Worm (Caenorhabditis elegans) whole organism, midembryonic: Measurements from ENCODE around the gene cyp-13A11.

Experiments
- T22C8.4 ChIP-seq: fragments of 200-800 bp; sonication (Bioruptor generic); IDR thresholded peaks from 2 replicates; pipeline ENCODE4 v1.3.6; 2022; ENCODE audit warnings: missing genetic modification characterization, missing compliant biosample characterization
- cog-1 ChIP-seq: sonication (generic microtip); optimal IDR thresholded peaks from 2 replicates; lab custom pipeline; 2016; ENCODE audit warnings: missing genetic modification characterization, missing compliant biosample characterization
- flt-1 ChIP-seq: fragments of 200-800 bp; sonication (Bioruptor generic); IDR thresholded peaks from 2 replicates; pipeline ENCODE4 v1.3.6; 2022; ENCODE audit warnings: missing genetic modification characterization, missing compliant biosample characterization
- klf-2 ChIP-seq: fragments of 200-800 bp; sonication (Bioruptor generic); conservative IDR thresholded peaks from 2 replicates; pipeline ENCODE4 v1.3.6; 2022; ENCODE audit warnings: missing genetic modification reagents, missing genetic modification characterization, missing compliant biosample characterization
- med-1 ChIP-seq: sonication (generic microtip); optimal IDR thresholded peaks from 2 replicates; lab custom pipeline; 2017; ENCODE audit warnings: missing genetic modification characterization, mild to moderate bottlenecking, missing compliant biosample characterization, antibody characterized with exemption, missing genetic modification reagents; ENCODE audit not compliant: insufficient read depth
- ref-1 ChIP-seq: fragments of 200-800 bp; sonication (Bioruptor generic); conservative IDR thresholded peaks from 2 replicates; pipeline ENCODE4 v1.3.6; 2022; ENCODE audit warnings: missing genetic modification reagents, missing genetic modification characterization, missing compliant biosample characterization
- tab-1 ChIP-seq: fragments of 200-800 bp; sonication (Bioruptor generic); IDR thresholded peaks from 2 replicates; pipeline ENCODE4 v1.3.6; 2022; ENCODE audit warnings: missing genetic modification characterization, missing compliant biosample characterization
- ztf-23 ChIP-seq: fragments of 200-800 bp; sonication (Bioruptor generic); IDR thresholded peaks from 2 replicates; pipeline ENCODE4 v1.3.6; 2022; ENCODE audit warnings: missing genetic modification reagents, missing genetic modification characterization, missing compliant biosample characterization
- ztf-29 ChIP-seq: fragments of 200-800 bp; sonication (Bioruptor generic); IDR thresholded peaks from 2 replicates; pipeline ENCODE4 v1.3.6; 2022; ENCODE audit warnings: missing genetic modification reagents, missing genetic modification characterization, missing compliant biosample characterization

cyp-13A11 gene

ce11 chrIII:13019547-13020098 is 1.2 kb upstream of the cyp-13A11 start:
- TF ChIP-seq ztf-29 (GFP tag; lab: Robert Waterston, UW): no peak
- TF ChIP-seq flt-1 (GFP tag; lab: Robert Waterston, UW): no peak
- TF ChIP-seq T22C8.4 (GFP tag; lab: Robert Waterston, UW): no peak
- no peak for TF ChIP-seq cog-1 (tag; lab: Kevin White, UChicago)
- TF ChIP-seq klf-2 (GFP tag; lab: Robert Waterston, UW): no peak
- TF ChIP-seq med-1 (GFP tag; lab: Kevin White, UChicago): no peak
- TF ChIP-seq tab-1 (GFP tag; lab: Robert Waterston, UW): no peak
- no peak for TF ChIP-seq ztf-23 (GFP tag; lab: Robert Waterston, UW)
- TF ChIP-seq ref-1 (GFP tag; lab: Robert Waterston, UW): no peak

- TF ChIP-seq ztf-23 (GFP tag; lab: Robert Waterston, UW) (no peak), cog-1 (tag; lab: Kevin White, UChicago) (no peak), tab-1 (GFP tag; lab: Robert Waterston, UW) (no peak), med-1 (GFP tag; lab: Kevin White, UChicago) (no peak), ztf-29 (GFP tag; lab: Robert Waterston, UW) (no peak), ref-1 (GFP tag; lab: Robert Waterston, UW) (no peak)
Measured at ce11 chrIII:13024281-13024680, 3.5 kb downstream of the cyp-13A11 start, which contains the start of gene cyp-13A12. Gene cyp-13A12 (plus strand): TSS chrIII:13024547.

ce11 chrIII:13027949-13028348 is 7.1 kb downstream of the cyp-13A11 start:
- no peak for TF ChIP-seq ztf-29 (GFP tag; lab: Robert Waterston, UW)

- TF ChIP-seq ref-1 (GFP tag; lab: Robert Waterston, UW): no peak
- TF ChIP-seq med-1 (GFP tag; lab: Kevin White, UChicago): no peak
- TF ChIP-seq flt-1 (GFP tag; lab: Robert Waterston, UW): no peak
- no peak for TF ChIP-seq klf-2 (GFP tag; lab: Robert Waterston, UW)
- no peak for TF ChIP-seq T22C8.4 (GFP tag; lab: Robert Waterston, UW)
- no peak for TF ChIP-seq tab-1 (GFP tag; lab: Robert Waterston, UW)
- no peak for TF ChIP-seq ztf-23 (GFP tag; lab: Robert Waterston, UW)
- TF ChIP-seq ztf-29 (GFP tag; lab: Robert Waterston, UW): no peak
- no peak for TF ChIP-seq cog-1 (tag; lab: Kevin White, UChicago)
Measured at ce11 chrIII:13029608-13030007, 8.8 kb downstream of the cyp-13A11 start, which contains the start of gene F14F7.4. Gene F14F7.4 (minus strand): TSS chrIII:13029708.

ce11 chrIII:13030551-13030950 is 9.7 kb downstream of the cyp-13A11 start, which contains the start of gene F14F7.7:
Gene F14F7.7 (plus strand): TSS chrIII:13030904.
- no peak for TF ChIP-seq med-1 (GFP tag; lab: Kevin White, UChicago)
- TF ChIP-seq ref-1 (GFP tag; lab: Robert Waterston, UW): no peak
- no peak for TF ChIP-seq cog-1 (tag; lab: Kevin White, UChicago)
- TF ChIP-seq ztf-29 (GFP tag; lab: Robert Waterston, UW): no peak
- TF ChIP-seq ztf-23 (GFP tag; lab: Robert Waterston, UW): no peak
- no peak for TF ChIP-seq klf-2 (GFP tag; lab: Robert Waterston, UW)
- no peak for TF ChIP-seq T22C8.4 (GFP tag; lab: Robert Waterston, UW)
- TF ChIP-seq flt-1 (GFP tag; lab: Robert Waterston, UW): no peak
- no peak for TF ChIP-seq tab-1 (GFP tag; lab: Robert Waterston, UW)

- TF ChIP-seq klf-2 (GFP tag; lab: Robert Waterston, UW) (no peak), ztf-29 (GFP tag; lab: Robert Waterston, UW) (no peak), T22C8.4 (GFP tag; lab: Robert Waterston, UW) (no peak), cog-1 (tag; lab: Kevin White, UChicago) (no peak), med-1 (GFP tag; lab: Kevin White, UChicago) (no peak), tab-1 (GFP tag; lab: Robert Waterston, UW) (no peak), ztf-23 (GFP tag; lab: Robert Waterston, UW) (no peak), flt-1 (GFP tag; lab: Robert Waterston, UW) (no peak), ref-1 (GFP tag; lab: Robert Waterston, UW) (no peak)
Measured at ce11 chrIII:13031701-13032100, 10.9 kb downstream of the cyp-13A11 start, which contains the start of gene F14F7.5. Gene F14F7.5 (plus strand): TSS chrIII:13032001.

- TF ChIP-seq ztf-23 (GFP tag; lab: Robert Waterston, UW) (0 out of 2 replicates have a peak, but pooled peaks have one; percentile 12), T22C8.4 (GFP tag; lab: Robert Waterston, UW) (no peak), tab-1 (GFP tag; lab: Robert Waterston, UW) (no peak), flt-1 (GFP tag; lab: Robert Waterston, UW) (0 out of 2 replicates have a peak, but pooled peaks have one; percentile 5)
Measured at ce11 chrIII:13032429-13033018, 11.7 kb downstream of the cyp-13A11 start.

- TF ChIP-seq ztf-29 (GFP tag; lab: Robert Waterston, UW): no peak
- no peak for TF ChIP-seq cog-1 (tag; lab: Kevin White, UChicago)
- no peak for TF ChIP-seq ref-1 (GFP tag; lab: Robert Waterston, UW)
- TF ChIP-seq klf-2 (GFP tag; lab: Robert Waterston, UW): no peak
- no peak for TF ChIP-seq flt-1 (GFP tag; lab: Robert Waterston, UW)
- no peak for TF ChIP-seq ztf-23 (GFP tag; lab: Robert Waterston, UW)
- no peak for TF ChIP-seq tab-1 (GFP tag; lab: Robert Waterston, UW)
- TF ChIP-seq med-1 (GFP tag; lab: Kevin White, UChicago): no peak
- no peak for TF ChIP-seq T22C8.4 (GFP tag; lab: Robert Waterston, UW)
Measured at ce11 chrIII:13039739-13040138, 18.9 kb downstream of the cyp-13A11 start, which contains the start of gene F54F12.2. Gene F54F12.2 (plus strand): TSS chrIII:13040039.

ce11 chrIII:13049956-13050355 is 29.1 kb downstream of the cyp-13A11 start:
- no peak for TF ChIP-seq flt-1 (GFP tag; lab: Robert Waterston, UW)
- TF ChIP-seq tab-1 (GFP tag; lab: Robert Waterston, UW): no peak
- TF ChIP-seq cog-1 (tag; lab: Kevin White, UChicago): no peak
- no peak for TF ChIP-seq med-1 (GFP tag; lab: Kevin White, UChicago)
- TF ChIP-seq ref-1 (GFP tag; lab: Robert Waterston, UW): no peak
- TF ChIP-seq T22C8.4 (GFP tag; lab: Robert Waterston, UW): no peak
- no peak for TF ChIP-seq klf-2 (GFP tag; lab: Robert Waterston, UW)
- TF ChIP-seq ztf-29 (GFP tag; lab: Robert Waterston, UW): no peak
